Fruit fly (Drosophila melanogaster): ENCODE measurements around the gene CG2310.

DNA sequence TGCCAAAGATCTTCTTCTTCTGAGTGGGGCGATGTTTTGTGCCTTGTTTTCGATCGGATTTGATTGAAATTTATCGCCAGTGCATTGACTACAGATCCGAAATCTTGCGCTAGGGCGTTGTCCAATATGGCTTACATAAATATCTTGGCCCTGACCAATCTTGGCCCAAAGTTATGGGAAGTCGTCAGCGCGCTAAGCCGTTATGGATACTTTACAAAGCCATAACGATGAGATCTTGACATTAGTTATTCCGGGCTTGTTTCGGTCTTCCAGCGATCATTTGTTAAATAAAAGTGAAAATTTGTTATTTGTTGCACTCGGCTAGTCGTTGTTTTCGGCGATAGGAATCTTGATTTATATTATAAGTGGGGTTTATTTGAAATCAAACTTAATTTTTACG lies 25.2 kb upstream of the CG2310 start:
- TF ChIP-seq psq (optimal IDR thresholded peaks at IDR 0.05) (no peak), Sin3A (optimal IDR thresholded peaks at IDR 0.05) (no peak)

All from Kc167 (cell line).